Fruit fly (Drosophila melanogaster): ENCODE data around the gene xit.

The xit gene

DNA sequence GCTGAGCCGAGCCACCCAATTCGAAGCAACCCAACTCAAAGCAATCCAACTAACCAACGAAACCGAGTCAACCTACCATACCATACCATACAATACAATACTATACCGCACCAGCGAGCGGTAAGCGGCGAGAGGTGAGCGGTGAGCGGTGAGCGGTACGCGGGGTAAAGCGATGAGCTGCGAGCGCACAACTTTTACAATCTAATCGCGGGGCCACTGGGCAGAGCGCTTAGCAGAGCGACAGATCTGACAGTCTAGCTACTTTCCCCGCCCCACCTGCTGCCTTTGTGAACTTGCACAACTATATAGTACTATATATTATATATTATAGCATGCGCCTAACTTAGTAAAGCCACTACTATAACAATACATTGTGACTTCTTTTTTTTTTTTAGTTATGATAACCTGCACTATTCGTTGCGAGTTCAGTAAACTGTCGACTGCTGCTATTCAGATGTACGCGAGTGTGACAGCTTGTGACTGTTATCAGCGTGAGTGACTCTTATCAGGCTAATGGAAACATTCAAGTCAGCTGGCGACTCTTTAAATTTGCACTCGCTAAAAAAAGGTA, 20.0 kb upstream of the xit start (continued):
- peak; percentile 33 for TF ChIP-seq CG17568 (GFP tag; optimal IDR thresholded peaks at IDR 0.05)
- no peak for TF ChIP-seq CG16779 (GFP tag; IDR thresholded peaks at IDR 0.05)
- no peak for TF ChIP-seq CG6765 (GFP tag; optimal IDR thresholded peaks at IDR 0.05)
- TF ChIP-seq CG17802 (tag; optimal IDR thresholded peaks at IDR 0.05), result no peak
- no peak for TF ChIP-seq Gsc (GFP tag; IDR thresholded peaks at IDR 0.05)
- TF ChIP-seq CG6272 (GFP tag; IDR thresholded peaks at IDR 0.05), result no peak
- no peak for TF ChIP-seq Hand (GFP tag; optimal IDR thresholded peaks at IDR 0.05)
- TF ChIP-seq PHDP (tag; optimal IDR thresholded peaks at IDR 0.05), result peak; percentile 53
- TF ChIP-seq kah (GFP tag; optimal IDR thresholded peaks at IDR 0.05), result no peak
- no peak for TF ChIP-seq CG17612 (GFP tag; IDR thresholded peaks at IDR 0.05)
- no peak for TF ChIP-seq CG13123 (GFP tag; optimal IDR thresholded peaks at IDR 0.05)
- TF ChIP-seq H15 (GFP tag; IDR thresholded peaks at IDR 0.05), result 0 out of 3 replicates have a peak, but pooled peaks have one; percentile 28
- TF ChIP-seq YL-1 (GFP tag; optimal IDR thresholded peaks at IDR 0.05), result no peak
- TF ChIP-seq shn (GFP tag; optimal IDR thresholded peaks at IDR 0.05), result no peak
- TF ChIP-seq CG13775 (GFP tag; optimal IDR thresholded peaks at IDR 0.05), result peak; percentile 17
- TF ChIP-seq slbo (GFP tag; IDR thresholded peaks at IDR 0.05), result peak; percentile 32; the same call in 1 of the 2 replicates
- no peak for TF ChIP-seq fru (optimal IDR thresholded peaks at IDR 0.05)
- no peak for TF ChIP-seq CG4730 (GFP tag; IDR thresholded peaks at IDR 0.05)
- no peak for TF ChIP-seq crc (GFP tag; optimal IDR thresholded peaks at IDR 0.05)
- TF ChIP-seq Scr (GFP tag; IDR thresholded peaks at IDR 0.05; ENCODE audit: partially characterized antibody), result no peak
- peak; percentile 18 for TF ChIP-seq CoRest (tag; optimal IDR thresholded peaks at IDR 0.05)
- 0 out of 2 replicates have a peak, but pooled peaks have one; percentile 15 for TF ChIP-seq unc-4 (GFP tag; IDR thresholded peaks at IDR 0.05; ENCODE audit: partially characterized antibody)
- no peak for TF ChIP-seq tio (GFP tag; optimal IDR thresholded peaks at IDR 0.05)
- no peak for TF ChIP-seq MESR4 (GFP tag; optimal IDR thresholded peaks at IDR 0.05)
- TF ChIP-seq nau (GFP tag; optimal IDR thresholded peaks at IDR 0.05), result no peak
- TF ChIP-seq ac (GFP tag; optimal IDR thresholded peaks at IDR 0.05), result no peak
- no peak for TF ChIP-seq Opbp (GFP tag; IDR thresholded peaks at IDR 0.05; ENCODE audit: partially characterized antibody)
- TF ChIP-seq bsh (GFP tag; optimal IDR thresholded peaks at IDR 0.05), result peak in 1 of 2 experiments; percentile 42
- TF ChIP-seq CG31365 (tag; optimal IDR thresholded peaks at IDR 0.05), result no peak
- TF ChIP-seq CG8281 (tag; optimal IDR thresholded peaks at IDR 0.05), result no peak
- peak; percentile 41 for TF ChIP-seq CG2712 (tag; optimal IDR thresholded peaks at IDR 0.05)
- no peak for TF ChIP-seq CG8478 (optimal IDR thresholded peaks at IDR 0.05)
- TF ChIP-seq Rfx (GFP tag; IDR thresholded peaks at IDR 0.05), result peak; percentile 60; the same call in 1 of the 2 replicates
- TF ChIP-seq CG11560 (tag; IDR thresholded peaks at IDR 0.05), result no peak
- no peak for TF ChIP-seq psq (GFP tag; optimal IDR thresholded peaks at IDR 0.05)
- no peak for TF ChIP-seq Dref (GFP tag; IDR thresholded peaks at IDR 0.05)
- no peak for TF ChIP-seq ash1 (GFP tag; optimal IDR thresholded peaks at IDR 0.05)
- no peak for TF ChIP-seq p53 (GFP tag; optimal IDR thresholded peaks at IDR 0.05)
- TF ChIP-seq Tbp (GFP tag; optimal IDR thresholded peaks at IDR 0.05), result no peak
- no peak for TF ChIP-seq Atf-2 (GFP tag; optimal IDR thresholded peaks at IDR 0.05)
- no peak for TF ChIP-seq stwl (tag; optimal IDR thresholded peaks at IDR 0.05)
- TF ChIP-seq CG13287 (GFP tag; IDR thresholded peaks at IDR 0.05; ENCODE audit: partially characterized antibody), result peak; percentile 34; the same call in 1 of the 2 replicates
- no peak for TF ChIP-seq CG16813 (GFP tag; IDR thresholded peaks at IDR 0.05; ENCODE audit: partially characterized antibody)
- TF ChIP-seq CG6813 (GFP tag; optimal IDR thresholded peaks at IDR 0.05), result no peak
- no peak for TF ChIP-seq usp (GFP tag; optimal IDR thresholded peaks at IDR 0.05)
- TF ChIP-seq phol (tag; optimal IDR thresholded peaks at IDR 0.05), result peak; percentile 40
- no peak for TF ChIP-seq CG32772 (GFP tag; IDR thresholded peaks at IDR 0.05)
- peak; percentile 38 for TF ChIP-seq CG6254 (GFP tag; optimal IDR thresholded peaks at IDR 0.05)
- TF ChIP-seq ewg (GFP tag; optimal IDR thresholded peaks at IDR 0.05), result no peak
- no peak for TF ChIP-seq H2.0 (GFP tag; IDR thresholded peaks at IDR 0.05)
- no peak for TF ChIP-seq wdn (GFP tag; IDR thresholded peaks at IDR 0.05)
